Worm (Caenorhabditis elegans) whole organism, midembryonic: ENCODE measurements around the gene pqe-1.

Experiments
- T22C8.4 ChIP-seq: fragments of 200-800 bp; sonication (Bioruptor generic); IDR thresholded peaks from 2 replicates; pipeline ENCODE4 v1.3.6; 2022; ENCODE audit warnings: missing genetic modification characterization, missing compliant biosample characterization
- flt-1 ChIP-seq: fragments of 200-800 bp; sonication (Bioruptor generic); IDR thresholded peaks from 2 replicates; pipeline ENCODE4 v1.3.6; 2022; ENCODE audit warnings: missing genetic modification characterization, missing compliant biosample characterization
- tab-1 ChIP-seq: fragments of 200-800 bp; sonication (Bioruptor generic); IDR thresholded peaks from 2 replicates; pipeline ENCODE4 v1.3.6; 2022; ENCODE audit warnings: missing genetic modification characterization, missing compliant biosample characterization

- TF ChIP-seq T22C8.4 (GFP tag; lab: Robert Waterston, UW) = no peak
- no peak for TF ChIP-seq tab-1 (GFP tag; lab: Robert Waterston, UW)
- no peak for TF ChIP-seq flt-1
Observed at ce11 chrIII:5263299-5263993, 47.6 kb upstream of the pqe-1 start, which contains the start of the genes C34E10.9 and hap-1.
